Worm (Caenorhabditis elegans) whole organism, L2 larva: ENCODE data around the gene M176.16.
"Not testable (repeated sequence)": the region's sequence is repeated elsewhere in the genome, so short reads cannot be mapped to it uniquely, and the experiment has no call there.

Experiments
- Y55F3AM.14 ChIP-seq: fragments of 200-800 bp; sonication (Bioruptor generic); optimal IDR thresholded peaks from 2 replicates; lab custom pipeline; 2018; ENCODE audit warnings: mild to moderate bottlenecking, missing genetic modification characterization, missing compliant biosample characterization
- aly-2 ChIP-seq: fragments of 150-350 bp; optimal IDR thresholded peaks from 2 replicates; lab custom pipeline; 2014; ENCODE audit warnings: missing biosample characterization, missing genetic modification characterization
- ceh-16 ChIP-seq: fragments of 150-350 bp; optimal IDR thresholded peaks from 2 replicates; lab custom pipeline; 2014; ENCODE audit warnings: missing biosample characterization, missing genetic modification characterization
- ceh-82 ChIP-seq: fragments of 150-350 bp; optimal IDR thresholded peaks from 2 replicates; lab custom pipeline; 2014; ENCODE audit warnings: missing biosample characterization, missing genetic modification characterization
- egl-27 ChIP-seq: sonication (generic microtip); optimal IDR thresholded peaks from 3 replicates; lab custom pipeline; 2017; ENCODE audit warnings: missing biosample characterization, missing genetic modification reagents, missing genetic modification characterization
- fos-1 ChIP-seq: fragments of 150-350 bp; optimal IDR thresholded peaks from 2 replicates; lab custom pipeline; 2014; ENCODE audit warnings: missing biosample characterization, missing genetic modification characterization
- gmeb-1 ChIP-seq: fragments of 150-350 bp; optimal IDR thresholded peaks from 2 replicates; lab custom pipeline; 2014; ENCODE audit warnings: missing biosample characterization, missing genetic modification characterization
- lin-11 ChIP-seq: fragments of 150-350 bp; sonication (generic microtip); optimal IDR thresholded peaks from 2 replicates; lab custom pipeline; 2014; ENCODE audit warnings: missing biosample characterization, missing genetic modification characterization, inconsistent platforms, mixed read lengths
- lin-13 ChIP-seq: fragments of 150-350 bp; optimal IDR thresholded peaks from 2 replicates; lab custom pipeline; 2014; ENCODE audit warnings: missing biosample characterization, missing genetic modification reagents, missing genetic modification characterization
- lsy-2 ChIP-seq, 2 experiments: fragments of 150-350 bp in 1 of 2; sonication (generic microtip) in 1 of 2; optimal IDR thresholded peaks; 2 replicates each; lab custom pipeline; 2014 to 2017; ENCODE audit warnings: missing biosample characterization in 2 of 2, missing genetic modification characterization in 2 of 2
- mbf-1 ChIP-seq: sonication (generic microtip); optimal IDR thresholded peaks from 2 replicates; lab custom pipeline; 2017; ENCODE audit warnings: missing biosample characterization, missing genetic modification characterization
- mdl-1 ChIP-seq, 2 experiments: fragments of 150-350 bp in 1 of 2; sonication (generic microtip) in 1 of 2; optimal IDR thresholded peaks; 2 replicates each; lab custom pipeline; 2017; ENCODE audit warnings: missing biosample characterization in 2 of 2, missing genetic modification characterization in 2 of 2
- nhr-10 ChIP-seq: sonication (generic microtip); optimal IDR thresholded peaks from 2 replicates; lab custom pipeline; 2017; ENCODE audit warnings: missing biosample characterization, missing genetic modification characterization
- nhr-11 ChIP-seq: fragments of 150-350 bp; optimal IDR thresholded peaks from 2 replicates; lab custom pipeline; 2014; ENCODE audit warnings: missing biosample characterization, missing genetic modification characterization
- nhr-12 ChIP-seq: fragments of 150-350 bp; optimal IDR thresholded peaks from 2 replicates; lab custom pipeline; 2014; ENCODE audit warnings: missing biosample characterization, missing genetic modification characterization
- nhr-129 ChIP-seq: fragments of 150-350 bp; optimal IDR thresholded peaks from 2 replicates; lab custom pipeline; 2014; ENCODE audit warnings: missing biosample characterization, missing genetic modification characterization
- nhr-21 ChIP-seq: fragments of 150-350 bp; optimal IDR thresholded peaks from 2 replicates; lab custom pipeline; 2014; ENCODE audit warnings: missing biosample characterization, missing genetic modification characterization
- nhr-237 ChIP-seq: fragments of 150-350 bp; optimal IDR thresholded peaks from 2 replicates; lab custom pipeline; 2014; ENCODE audit warnings: missing biosample characterization, missing genetic modification characterization
- nhr-25 ChIP-seq: fragments of 150-350 bp; sonication (generic microtip); optimal IDR thresholded peaks from 3 replicates; lab custom pipeline; 2014; ENCODE audit warnings: missing biosample characterization, missing genetic modification characterization
- nhr-6 ChIP-seq: fragments of 150-350 bp; optimal IDR thresholded peaks from 2 replicates; lab custom pipeline; 2014; ENCODE audit warnings: missing biosample characterization, missing genetic modification characterization
- peb-1 ChIP-seq: fragments of 150-350 bp; optimal IDR thresholded peaks from 2 replicates; lab custom pipeline; 2014; ENCODE audit warnings: missing biosample characterization, missing genetic modification characterization
- skn-1 ChIP-seq: sonication (generic microtip); optimal IDR thresholded peaks from 2 replicates; lab custom pipeline; 2017; ENCODE audit warnings: missing biosample characterization, missing genetic modification characterization
- sma-3 ChIP-seq: sonication (generic microtip); optimal IDR thresholded peaks from 2 replicates; lab custom pipeline; 2016; ENCODE audit warnings: missing genetic modification reagents, missing genetic modification characterization, missing compliant biosample characterization
- snpc-4 ChIP-seq: fragments of 150-350 bp; optimal IDR thresholded peaks from 2 replicates; lab custom pipeline; 2014; ENCODE audit warnings: missing biosample characterization, missing genetic modification characterization
- unc-62 ChIP-seq: fragments of 150-350 bp; optimal IDR thresholded peaks from 2 replicates; lab custom pipeline; 2014; ENCODE audit warnings: missing biosample characterization, missing genetic modification reagents, missing genetic modification characterization
- zag-1 ChIP-seq: fragments of 150-350 bp; optimal IDR thresholded peaks from 2 replicates; lab custom pipeline; 2014; ENCODE audit warnings: missing biosample characterization, missing genetic modification characterization
- ztf-1 ChIP-seq: fragments of 200-800 bp; sonication (Bioruptor generic); conservative IDR thresholded peaks from 2 replicates; pipeline ENCODE4 v1.3.6; 2022; ENCODE audit warnings: missing genetic modification characterization, missing compliant biosample characterization
- ztf-11 ChIP-seq: sonication (generic microtip); optimal IDR thresholded peaks from 2 replicates; lab custom pipeline; 2017; ENCODE audit warnings: missing biosample characterization, missing genetic modification characterization
- ztf-4 ChIP-seq: fragments of 150-350 bp; optimal IDR thresholded peaks from 2 replicates; lab custom pipeline; 2014; ENCODE audit warnings: missing biosample characterization, missing genetic modification characterization

The M176.16 gene

ce11 chrII:9452172-9452571 is 33.9 kb downstream of the M176.16 start, which contains the start of gene R09D1.12:
R09D1.12 (minus strand) TSS chrII:9452272.
- not testable (repeated sequence) for TF ChIP-seq lsy-2 (tag; optimal IDR thresholded peaks at IDR 0.05; lab: Kevin White, UChicago); nhr-6 (tag; lab: Kevin White, UChicago); ceh-16 (tag; lab: Kevin White, UChicago)

- TF ChIP-seq lin-11 (tag; lab: Kevin White, UChicago), result no peak
- no peak for TF ChIP-seq zag-1
- no peak for TF ChIP-seq mbf-1 (tag; lab: Kevin White, UChicago)
- TF ChIP-seq unc-62 (GFP tag; lab: Kevin White, UChicago), result no peak
- TF ChIP-seq fos-1 (tag; lab: Kevin White, UChicago), result no peak
- TF ChIP-seq ztf-4, result no peak
- TF ChIP-seq nhr-25 (tag; lab: Kevin White, UChicago), result no peak
- TF ChIP-seq nhr-12 (tag; lab: Kevin White, UChicago), result no peak
- no peak for TF ChIP-seq nhr-237 (tag; lab: Kevin White, UChicago)
- no peak for TF ChIP-seq nhr-6 (tag; lab: Kevin White, UChicago)
- no peak for TF ChIP-seq snpc-4 (tag; lab: Kevin White, UChicago)
- TF ChIP-seq ztf-1 (GFP tag; lab: Robert Waterston, UW), result no peak
- no peak for TF ChIP-seq skn-1 (tag; lab: Kevin White, UChicago)
- TF ChIP-seq, all 48 proteins: peak for 0
These were observed 36.0 kb downstream of the M176.16 start, which contains the start of gene chil-19 for ce11 chrII:9454304-9454703. chil-19 (minus strand) TSS chrII:9454404.

DNA sequence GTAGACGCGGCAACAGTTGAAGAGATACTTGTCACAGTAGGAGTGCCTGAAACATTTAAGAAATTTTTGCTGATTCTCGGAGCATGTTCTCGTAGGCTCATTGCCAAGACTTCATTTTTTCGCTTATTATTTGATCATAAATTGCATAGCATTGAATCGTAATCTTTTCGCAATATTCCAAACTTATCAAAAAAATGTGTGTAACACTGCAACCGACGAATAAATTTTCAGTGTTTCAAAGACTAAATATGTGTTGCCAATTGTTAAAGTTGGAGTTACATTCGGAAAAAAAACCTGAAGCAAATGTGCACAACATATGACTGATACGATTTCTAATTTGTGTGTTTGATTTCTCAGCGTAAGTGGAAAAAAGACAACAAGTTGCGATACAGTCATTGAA is 41.1 kb downstream of the M176.16 start, which contains the start of gene R09D1.14:
Gene R09D1.14 (minus strand): TSS at position 101 of the 400 bp plus-strand sequence.
- not testable (repeated sequence) for TF ChIP-seq egl-27, lin-11, ceh-16 (tag; lab: Kevin White, UChicago)
- TF ChIP-seq, all 48 proteins: peak for 0; not testable (repeated sequence) for 48

ce11 chrII:9461881-9462280 is 43.6 kb downstream of the M176.16 start, which contains the start of gene chil-21:
chil-21 (minus strand) TSS chrII:9461981.
- TF ChIP-seq lin-11, gmeb-1, nhr-21 (tag; lab: Kevin White, UChicago): not testable (repeated sequence)

DNA sequence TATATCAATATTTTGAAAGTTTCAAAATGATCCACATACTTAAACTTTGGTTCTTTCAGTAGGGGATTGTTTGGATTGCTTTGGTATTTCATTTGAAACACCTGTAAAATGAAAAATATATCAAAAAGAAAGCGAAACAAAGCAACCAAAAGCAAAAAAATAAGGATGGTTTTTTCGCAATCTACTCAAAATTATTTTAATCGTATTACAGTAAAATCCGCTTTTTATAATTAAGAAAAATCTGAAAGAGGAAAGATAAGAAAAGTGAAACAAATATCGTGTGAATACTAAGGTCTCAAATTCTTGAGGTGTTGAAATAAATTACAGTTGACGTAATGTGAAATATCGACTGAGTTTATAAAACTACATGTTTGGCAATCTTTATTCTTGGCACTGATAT is 47.8 kb downstream of the M176.16 start, which contains the start of gene chil-22:
Gene chil-22 (minus strand): TSS at position 101 of the 400 bp plus-strand sequence.
- TF ChIP-seq nhr-129 (tag; lab: Kevin White, UChicago) (no peak), ztf-11 (tag; lab: Kevin White, UChicago) (no peak), mdl-1 (tag; optimal IDR thresholded peaks at IDR 0.05; lab: Kevin White, UChicago) (no peak), lin-13 (GFP tag; lab: Kevin White, UChicago) (no peak), unc-62 (GFP tag; lab: Kevin White, UChicago) (no peak), skn-1 (tag; lab: Kevin White, UChicago) (no peak), lsy-2 (tag; optimal IDR thresholded peaks at IDR 0.05; lab: Kevin White, UChicago) (no peak), nhr-6 (tag; lab: Kevin White, UChicago) (no peak), Y55F3AM.14 (GFP tag; lab: Kevin White, UChicago) (no peak), nhr-11 (tag; lab: Kevin White, UChicago) (no peak), ceh-16 (tag; lab: Kevin White, UChicago) (no peak), sma-3 (GFP tag; lab: Kevin White, UChicago) (no peak), aly-2 (tag; lab: Kevin White, UChicago) (no peak), ceh-82 (tag; lab: Kevin White, UChicago) (no peak), peb-1 (tag; lab: Kevin White, UChicago) (no peak), nhr-10 (tag; lab: Kevin White, UChicago) (no peak), snpc-4 (tag; lab: Kevin White, UChicago) (no peak), nhr-237 (tag; lab: Kevin White, UChicago) (no peak)
